Worm (Caenorhabditis elegans) whole organism, L4 larva: Measurements from ENCODE around the gene ZK470.6.
"Not testable (repeated sequence)": the region's sequence is repeated elsewhere in the genome, so short reads cannot be mapped to it uniquely, and the experiment has no call there.

Source experiments
- D1046.2 ChIP-seq: fragments of 200-800 bp; sonication (Bioruptor generic); IDR thresholded peaks from 2 replicates; pipeline ENCODE4 v1.3.6; 2022; ENCODE audit warnings: missing genetic modification characterization, missing compliant biosample characterization
- F26F4.8 ChIP-seq: fragments of 200-800 bp; sonication (Bioruptor generic); conservative IDR thresholded peaks from 2 replicates; pipeline ENCODE4 v1.3.6; 2022; ENCODE audit warnings: missing genetic modification characterization, missing compliant biosample characterization
- F44E2.7 ChIP-seq: fragments of 200-800 bp; sonication (Bioruptor generic); IDR thresholded peaks from 2 replicates; pipeline ENCODE4 v2.1.2; 2022; ENCODE audit warnings: missing genetic modification characterization, missing compliant biosample characterization
- T26A8.4 ChIP-seq: fragments of 200-800 bp; sonication (Bioruptor generic); IDR thresholded peaks from 2 replicates; pipeline ENCODE4 v1.3.6; 2022; ENCODE audit warnings: missing genetic modification characterization, missing compliant biosample characterization
- Y105C5A.15 ChIP-seq: fragments of 200-800 bp; sonication (Bioruptor generic); IDR thresholded peaks from 2 replicates; pipeline ENCODE4 v1.3.6; 2022; ENCODE audit warnings: missing genetic modification characterization, missing compliant biosample characterization
- Y48G9A.11 ChIP-seq: fragments of 200-800 bp; sonication (Bioruptor generic); IDR thresholded peaks from 2 replicates; pipeline ENCODE4 v1.3.6; 2022; ENCODE audit warnings: missing genetic modification reagents, missing genetic modification characterization, missing compliant biosample characterization
- attf-4 ChIP-seq: sonication (generic microtip); optimal IDR thresholded peaks from 3 replicates; lab custom pipeline; 2017; ENCODE audit warnings: missing biosample characterization, missing genetic modification characterization
- ceh-20 ChIP-seq: fragments of 200-800 bp; sonication (Bioruptor generic); IDR thresholded peaks from 2 replicates; pipeline ENCODE4 v1.3.6; 2022; ENCODE audit warnings: missing genetic modification reagents, missing genetic modification characterization, missing compliant biosample characterization
- ceh-44 ChIP-seq: fragments of 200-800 bp; sonication (Bioruptor generic); IDR thresholded peaks from 2 replicates; pipeline ENCODE4 v1.3.6; 2022; ENCODE audit warnings: missing genetic modification reagents, missing genetic modification characterization, missing compliant biosample characterization
- ces-1 ChIP-seq: fragments of 150-350 bp; sonication (generic microtip); optimal IDR thresholded peaks from 4 replicates; lab custom pipeline; 2014; ENCODE audit warnings: missing biosample characterization, missing genetic modification reagents, missing genetic modification characterization
- ctbp-1 ChIP-seq: fragments of 200-800 bp; sonication (Bioruptor generic); IDR thresholded peaks from 2 replicates; pipeline ENCODE4 v1.3.6; 2022; ENCODE audit warnings: missing genetic modification reagents, missing genetic modification characterization, missing compliant biosample characterization
- daf-19 ChIP-seq: fragments of 200-800 bp; sonication (Bioruptor generic); conservative IDR thresholded peaks from 2 replicates; pipeline ENCODE4 v1.3.6; 2022; ENCODE audit warnings: missing genetic modification characterization, missing compliant biosample characterization
- dmd-8 ChIP-seq: fragments of 200-800 bp; sonication (Bioruptor generic); IDR thresholded peaks from 2 replicates; pipeline ENCODE4 v1.3.6; 2022; ENCODE audit warnings: missing genetic modification characterization, missing compliant biosample characterization
- egl-43 ChIP-seq: fragments of 200-800 bp; sonication (Bioruptor generic); IDR thresholded peaks from 2 replicates; pipeline ENCODE4 v1.3.6; 2022; ENCODE audit warnings: missing genetic modification reagents, missing genetic modification characterization, missing compliant biosample characterization
- fkh-10 ChIP-seq: fragments of 150-350 bp; optimal IDR thresholded peaks from 2 replicates; lab custom pipeline; 2014; ENCODE audit warnings: missing biosample characterization, missing genetic modification reagents, missing genetic modification characterization
- hif-1 ChIP-seq, 2 experiments: sonication (generic microtip); optimal IDR thresholded peaks; 2 replicates each; lab custom pipeline; 2016 to 2017; ENCODE audit warnings: missing compliant biosample characterization in 2 of 2, missing genetic modification characterization in 2 of 2, missing genetic modification reagents in 2 of 2, missing genotype in 2 of 2, mild to moderate bottlenecking in 1 of 2
- lim-7 ChIP-seq: fragments of 200-800 bp; sonication (Bioruptor generic); IDR thresholded peaks from 2 replicates; pipeline ENCODE4 v1.3.6; 2022; ENCODE audit warnings: missing genetic modification characterization, missing compliant biosample characterization
- lin-13 ChIP-seq: fragments of 150-350 bp; optimal IDR thresholded peaks from 2 replicates; lab custom pipeline; 2014; ENCODE audit warnings: missing biosample characterization, missing genetic modification reagents, missing genetic modification characterization
- lin-15B ChIP-seq: fragments of 150-350 bp; sonication (generic microtip); optimal IDR thresholded peaks from 3 replicates; lab custom pipeline; 2014; ENCODE audit warnings: missing biosample characterization, missing genetic modification characterization
- lin-29 ChIP-seq: fragments of 200-800 bp; sonication (Bioruptor generic); IDR thresholded peaks from 2 replicates; pipeline ENCODE4 v1.3.6; 2022; ENCODE audit warnings: missing genetic modification reagents, missing genetic modification characterization, missing compliant biosample characterization
- madf-5 ChIP-seq, 2 experiments: fragments of 200-800 bp; sonication (Bioruptor generic); IDR thresholded peaks; 2 replicates each; pipeline ENCODE4 v1.3.6; 2022; ENCODE audit warnings: missing compliant biosample characterization in 2 of 2, missing genetic modification characterization in 2 of 2
- mdl-1 ChIP-seq, 2 experiments: fragments of 150-350 bp in 1 of 2; sonication (generic microtip) in 1 of 2; optimal IDR thresholded peaks; 2 replicates each; lab custom pipeline; 2014 to 2017; ENCODE audit warnings: missing biosample characterization in 2 of 2, missing genetic modification characterization in 2 of 2
- mdt-29 ChIP-seq: fragments of 200-800 bp; sonication (Bioruptor generic); IDR thresholded peaks from 2 replicates; pipeline ENCODE4 v1.3.6; 2022; ENCODE audit warnings: missing genetic modification reagents, missing genetic modification characterization, missing compliant biosample characterization
- nhr-237 ChIP-seq: sonication (generic microtip); optimal IDR thresholded peaks from 2 replicates; lab custom pipeline; 2017; ENCODE audit warnings: missing biosample characterization, missing genetic modification characterization
- nhr-25 ChIP-seq: sonication (generic microtip); optimal IDR thresholded peaks from 2 replicates; lab custom pipeline; 2017; ENCODE audit warnings: missing genetic modification characterization, mild to moderate bottlenecking, missing compliant biosample characterization, antibody characterized with exemption, moderate library complexity, borderline replicate concordance; ENCODE audit not compliant: insufficient read depth
- nhr-41 ChIP-seq: fragments of 200-800 bp; sonication (Bioruptor generic); IDR thresholded peaks from 2 replicates; pipeline ENCODE4 v1.3.6; 2022; ENCODE audit warnings: missing genetic modification reagents, missing genetic modification characterization, missing compliant biosample characterization
- saeg-2 ChIP-seq: fragments of 200-800 bp; sonication (Bioruptor generic); IDR thresholded peaks from 2 replicates; pipeline ENCODE4 v1.3.6; 2022; ENCODE audit warnings: missing genetic modification reagents, missing genetic modification characterization, missing compliant biosample characterization
- set-16 ChIP-seq: fragments of 200-800 bp; sonication (Bioruptor generic); IDR thresholded peaks from 2 replicates; pipeline ENCODE4 v1.3.6; 2022; ENCODE audit warnings: missing genetic modification reagents, missing genetic modification characterization, missing compliant biosample characterization
- snpc-1.2 ChIP-seq: fragments of 200-800 bp; sonication (Bioruptor generic); IDR thresholded peaks from 2 replicates; pipeline ENCODE4 v1.3.6; 2022; ENCODE audit warnings: missing genetic modification reagents, missing genetic modification characterization, missing compliant biosample characterization
- spr-3 ChIP-seq: fragments of 200-800 bp; sonication (Bioruptor generic); optimal IDR thresholded peaks from 2 replicates; lab custom pipeline; 2018; ENCODE audit warnings: mild to moderate bottlenecking, missing genetic modification characterization, missing compliant biosample characterization
- tra-1 ChIP-seq: fragments of 200-800 bp; sonication (Bioruptor generic); IDR thresholded peaks from 2 replicates; pipeline ENCODE4 v1.3.6; 2022; ENCODE audit warnings: missing genetic modification reagents, missing genetic modification characterization, missing compliant biosample characterization
- unc-39 ChIP-seq: sonication (generic microtip); optimal IDR thresholded peaks from 2 replicates; lab custom pipeline; 2017; ENCODE audit warnings: missing biosample characterization, missing genetic modification characterization
- vab-7 ChIP-seq: fragments of 200-800 bp; sonication (Bioruptor generic); IDR thresholded peaks from 2 replicates; pipeline ENCODE4 v1.3.6; 2022; ENCODE audit warnings: missing genetic modification reagents, missing genetic modification characterization, missing compliant biosample characterization
- zfp-2 ChIP-seq: sonication (generic microtip); optimal IDR thresholded peaks from 2 replicates; lab custom pipeline; 2016; ENCODE audit warnings: mild to moderate bottlenecking, missing genetic modification characterization, missing compliant biosample characterization

ZK470.6 gene

ce11 chrX:4207385-4207784 is 30.1 kb upstream of the ZK470.6 start, which contains the start of gene F20B6.9:
Gene F20B6.9, minus strand, starts transcription at chrX:4207485.
- TF ChIP-seq spr-3 (GFP tag; lab: Kevin White, UChicago); F44E2.7 (GFP tag; lab: Robert Waterston, UW); saeg-2 (GFP tag; lab: Robert Waterston, UW): not testable (repeated sequence)

ce11 chrX:4204799-4205198 is 27.5 kb upstream of the ZK470.6 start:
- TF ChIP-seq F26F4.8 (GFP tag; lab: Robert Waterston, UW) (0 out of 2 replicates have a peak, but pooled peaks have one; percentile 55), lim-7 (GFP tag; lab: Robert Waterston, UW) (peak; percentile 37; the same call in 1 of the 2 replicates), ceh-44 (0 out of 2 replicates have a peak, but pooled peaks have one; percentile 26), madf-5 (GFP tag; IDR thresholded peaks at IDR 0.05; lab: Robert Waterston, UW) (0 out of 4 replicates have a peak, but pooled peaks of 1 of the 2 experiments have one; percentile 55), snpc-1.2 (peak; percentile 45; the same call in 1 of the 2 replicates)

ce11 chrX:4202881-4203280 is 25.6 kb upstream of the ZK470.6 start:
- TF ChIP-seq dmd-8 (GFP tag; lab: Robert Waterston, UW) (0 out of 2 replicates have a peak, but pooled peaks have one; percentile 57), egl-43 (0 out of 2 replicates have a peak, but pooled peaks have one; percentile 22), snpc-1.2 (0 out of 2 replicates have a peak, but pooled peaks have one; percentile 32), vab-7 (GFP tag; lab: Robert Waterston, UW) (peak; percentile 57; the same call in 1 of the 2 replicates), F26F4.8 (GFP tag; lab: Robert Waterston, UW) (0 out of 2 replicates have a peak, but pooled peaks have one; percentile 25), tra-1 (GFP tag; lab: Robert Waterston, UW) (0 out of 2 replicates have a peak, but pooled peaks have one; percentile 27), lim-7 (GFP tag; lab: Robert Waterston, UW) (0 out of 2 replicates have a peak, but pooled peaks have one; percentile 23)
- TF ChIP-seq, all 104 proteins: peak for 7; not testable (repeated sequence) for 97

DNA sequence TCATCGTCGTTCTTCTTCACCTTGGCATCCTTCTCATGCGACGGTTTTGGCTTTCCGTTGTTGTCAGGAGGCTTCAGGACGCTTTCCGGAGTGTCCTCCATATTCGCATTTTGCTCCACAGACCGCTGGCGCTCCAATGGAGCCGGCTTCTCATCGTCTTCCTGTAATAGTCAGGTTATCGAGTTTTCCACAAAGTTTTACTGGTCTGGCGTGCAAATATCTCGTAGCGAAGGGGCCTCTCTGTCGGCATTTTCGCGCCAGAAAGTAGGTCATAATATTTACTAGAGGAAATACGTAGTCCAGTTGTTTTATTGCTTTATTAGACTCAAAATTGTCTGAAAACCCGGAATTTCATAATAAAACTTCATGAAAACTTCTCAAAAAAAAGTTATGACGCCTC is 24.8 kb upstream of the ZK470.6 start, which contains the start of gene F20B6.6:
Gene F20B6.6, minus strand, starts transcription at position 101 of the 400 bp plus-strand sequence.
- not testable (repeated sequence) for TF ChIP-seq nhr-237; nhr-41 (GFP tag; lab: Robert Waterston, UW); ces-1

DNA sequence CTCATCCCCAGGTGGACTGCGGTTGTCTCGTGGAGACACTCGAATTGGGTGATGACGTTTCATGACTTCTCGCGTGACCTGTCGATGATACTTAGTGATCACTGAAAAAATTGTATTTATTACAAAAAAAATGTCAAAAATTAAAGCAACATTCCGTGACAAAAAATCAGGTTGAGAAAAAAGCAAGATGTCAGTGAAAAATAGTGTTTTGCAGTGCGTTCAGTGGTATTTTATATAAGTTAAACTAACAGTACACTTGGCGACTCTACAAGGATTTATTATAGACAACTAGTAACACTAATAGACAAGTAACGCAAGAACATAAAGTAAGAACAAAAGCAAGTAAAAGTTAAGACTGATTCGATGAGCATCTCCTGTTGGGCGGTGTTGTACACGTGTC is 22.5 kb upstream of the ZK470.6 start, which contains the start of gene F20B6.5:
Gene F20B6.5, minus strand, starts transcription at position 101 of the 400 bp plus-strand sequence.
- not testable (repeated sequence) for TF ChIP-seq lin-13 (GFP tag; lab: Kevin White, UChicago); Y48G9A.11 (GFP tag; lab: Robert Waterston, UW); attf-4 (tag; lab: Kevin White, UChicago)

ce11 chrX:4196431-4196830 is 19.1 kb upstream of the ZK470.6 start, which contains the start of gene F20B6.4:
Gene F20B6.4, minus strand, starts transcription at chrX:4196531.
- TF ChIP-seq lin-29 = no peak
- TF ChIP-seq zfp-2 (tag; lab: Kevin White, UChicago) = no peak
- TF ChIP-seq mdt-29 (GFP tag; lab: Robert Waterston, UW) = no peak
- TF ChIP-seq Y48G9A.11 (GFP tag; lab: Robert Waterston, UW) = no peak
- TF ChIP-seq D1046.2 (GFP tag; lab: Robert Waterston, UW) = no peak
- no peak for TF ChIP-seq ceh-20 (GFP tag; lab: Robert Waterston, UW)
- no peak for TF ChIP-seq lin-15B (tag; lab: Kevin White, UChicago)
- no peak for TF ChIP-seq T26A8.4
- no peak for TF ChIP-seq nhr-25 (tag; lab: Kevin White, UChicago)
- no peak for TF ChIP-seq Y105C5A.15 (GFP tag; lab: Robert Waterston, UW)
- no peak for TF ChIP-seq fkh-10 (GFP tag; lab: Kevin White, UChicago)
- no peak for TF ChIP-seq mdl-1 (tag; optimal IDR thresholded peaks at IDR 0.05; lab: Kevin White, UChicago)
- no peak for TF ChIP-seq ceh-44
- no peak for TF ChIP-seq unc-39
- no peak for TF ChIP-seq hif-1 (tag; optimal IDR thresholded peaks at IDR 0.05; lab: Kevin White, UChicago)
- TF ChIP-seq ctbp-1 (GFP tag; lab: Robert Waterston, UW) = no peak
- no peak for TF ChIP-seq set-16 (GFP tag; lab: Robert Waterston, UW)
- no peak for TF ChIP-seq daf-19
- TF ChIP-seq nhr-41 (GFP tag; lab: Robert Waterston, UW) = no peak
